Fruit fly (Drosophila melanogaster): ENCODE results near the gene CG13847.
A peak's percentile ranks its signal among the peaks of the same experiment; 100 is the strongest.

dm6 chr3R:22464611-22465113 lies 28.7 kb upstream of the CG13847 start, which contains the start of gene CG7054:
- TF ChIP-seq cic (GFP tag; optimal IDR thresholded peaks at IDR 0.05) (peak; percentile 78), CG7101 (tag; optimal IDR thresholded peaks at IDR 0.05) (peak; percentile 71), CG12768 (GFP tag; optimal IDR thresholded peaks at IDR 0.05) (peak; percentile 61), cnc (optimal IDR thresholded peaks at IDR 0.05) (no peak), ovo (GFP tag; optimal IDR thresholded peaks at IDR 0.05) (peak; percentile 9), bab1 (GFP tag; optimal IDR thresholded peaks at IDR 0.05) (peak; percentile 15), CG33017 (tag; optimal IDR thresholded peaks at IDR 0.05) (peak; percentile 65)
